Fruit fly (Drosophila melanogaster): ENCODE data around the gene Mnt.

Mnt gene

dm6 chrX:3739889-3740187 is 68.2 kb downstream of the Mnt start (continued):
- TF ChIP-seq bowl (GFP tag; IDR thresholded peaks at IDR 0.05) (no peak), en (GFP tag; optimal IDR thresholded peaks at IDR 0.05) (no peak), CG7556 (GFP tag; optimal IDR thresholded peaks at IDR 0.05) (no peak), lov (optimal IDR thresholded peaks at IDR 0.05) (no peak), lov (GFP tag; IDR thresholded peaks at IDR 0.05) (no peak), Dek (tag; optimal IDR thresholded peaks at IDR 0.05) (no peak), vvl (GFP tag; IDR thresholded peaks at IDR 0.05) (0 out of 2 replicates have a peak, but pooled peaks have one; percentile 32), CG16863 (GFP tag; optimal IDR thresholded peaks at IDR 0.05) (no peak), cg (GFP tag; optimal IDR thresholded peaks at IDR 0.05) (peak; percentile 65), tio (GFP tag; optimal IDR thresholded peaks at IDR 0.05) (no peak), dysf (GFP tag; IDR thresholded peaks at IDR 0.05) (0 out of 3 replicates have a peak, but pooled peaks have one; percentile 4), Adf1 (GFP tag; IDR thresholded peaks at IDR 0.05) (peak; percentile 4; the same call in 1 of the 2 replicates), lab (GFP tag; optimal IDR thresholded peaks at IDR 0.05) (no peak), CG7963 (GFP tag; IDR thresholded peaks at IDR 0.05; ENCODE audit: partially characterized antibody) (no peak), zf30C (GFP tag; optimal IDR thresholded peaks at IDR 0.05) (peak; percentile 51), ssp (GFP tag; IDR thresholded peaks at IDR 0.05) (no peak), Deaf1 (tag; optimal IDR thresholded peaks at IDR 0.05) (no peak), Sox100B (GFP tag; optimal IDR thresholded peaks at IDR 0.05) (no peak), ftz-f1 (GFP tag; optimal IDR thresholded peaks at IDR 0.05) (no peak), mld (GFP tag; IDR thresholded peaks at IDR 0.05; ENCODE audit: partially characterized antibody) (no peak), B-H2 (GFP tag; optimal IDR thresholded peaks at IDR 0.05) (no peak), Hand (GFP tag; optimal IDR thresholded peaks at IDR 0.05) (no peak), luna (GFP tag; optimal IDR thresholded peaks at IDR 0.05) (no peak), unpg (GFP tag; optimal IDR thresholded peaks at IDR 0.05) (no peak), jumu (GFP tag; optimal IDR thresholded peaks at IDR 0.05) (no peak), CG4360 (GFP tag; IDR thresholded peaks at IDR 0.05) (no peak), CG4404 (GFP tag; IDR thresholded peaks at IDR 0.05) (no peak), fd102C (GFP tag; optimal IDR thresholded peaks at IDR 0.05) (no peak), CG11504 (tag; optimal IDR thresholded peaks at IDR 0.05) (no peak), dimm (GFP tag; IDR thresholded peaks at IDR 0.05) (no peak), CG12299 (tag; optimal IDR thresholded peaks at IDR 0.05) (no peak), org-1 (GFP tag; optimal IDR thresholded peaks at IDR 0.05) (no peak), Mes4 (GFP tag; optimal IDR thresholded peaks at IDR 0.05) (no peak), YL-1 (GFP tag; optimal IDR thresholded peaks at IDR 0.05) (no peak), HmgD (GFP tag; optimal IDR thresholded peaks at IDR 0.05) (no peak), Aef1 (GFP tag; IDR thresholded peaks at IDR 0.05) (no peak), caup (GFP tag; optimal IDR thresholded peaks at IDR 0.05; ENCODE audit: severe bottlenecking) (peak; percentile 2), Awh (GFP tag; IDR thresholded peaks at IDR 0.05) (no peak), CG7786 (GFP tag; optimal IDR thresholded peaks at IDR 0.05) (no peak), twi (tag; optimal IDR thresholded peaks at IDR 0.05) (no peak), rib (GFP tag; IDR thresholded peaks at IDR 0.05) (no peak), trh (GFP tag; optimal IDR thresholded peaks at IDR 0.05) (no peak), Jarid2 (GFP tag; optimal IDR thresholded peaks at IDR 0.05) (peak; percentile 5), Ets65A (GFP tag) (peak; percentile 34), Dfd (GFP tag; optimal IDR thresholded peaks at IDR 0.05) (no peak), nerfin-1 (tag; optimal IDR thresholded peaks at IDR 0.05) (no peak), CG8281 (tag; optimal IDR thresholded peaks at IDR 0.05) (no peak), psq (GFP tag; optimal IDR thresholded peaks at IDR 0.05) (no peak), E2f1 (GFP tag; IDR thresholded peaks at IDR 0.05) (no peak), gem (tag; optimal IDR thresholded peaks at IDR 0.05) (no peak), sd (tag; optimal IDR thresholded peaks at IDR 0.05) (peak; percentile 63), CG12391 (tag; optimal IDR thresholded peaks at IDR 0.05) (no peak), odd (GFP tag; optimal IDR thresholded peaks at IDR 0.05) (no peak)
